Worm (Caenorhabditis elegans) whole organism, young adult: ENCODE measurements around the gene cdh-1.

ENCODE experiments used
- B0035.1 ChIP-seq: sonication (generic microtip); optimal IDR thresholded peaks from 2 replicates; lab custom pipeline; 2016; ENCODE audit warnings: missing genetic modification characterization, mild to moderate bottlenecking, missing compliant biosample characterization, missing genotype, missing genetic modification reagents
- ama-1 ChIP-seq, 3 experiments: fragments of 150-350 bp in 1 of 3; sonication (generic microtip) in 2 of 3; optimal IDR thresholded peaks; 2 replicates each; lab custom pipeline; 2014 to 2018; ENCODE audit warnings: missing biosample characterization in 2 of 3, missing genetic modification characterization in 2 of 3, missing genetic modification reagents in 2 of 3
- aptf-3 ChIP-seq: fragments of 200-800 bp; sonication (Bioruptor generic); IDR thresholded peaks from 2 replicates; pipeline ENCODE4 v1.3.6; 2022; ENCODE audit warnings: missing genetic modification characterization, missing compliant biosample characterization
- bed-2 ChIP-seq: fragments of 200-800 bp; sonication (Bioruptor generic); IDR thresholded peaks from 2 replicates; pipeline ENCODE4 v1.3.6; 2022; ENCODE audit warnings: missing genetic modification reagents, missing genetic modification characterization, missing compliant biosample characterization
- ceh-79 ChIP-seq: sonication (generic microtip); optimal IDR thresholded peaks from 2 replicates; lab custom pipeline; 2017; ENCODE audit warnings: mild to moderate bottlenecking, missing genetic modification characterization, missing compliant biosample characterization
- egl-18 ChIP-seq: fragments of 200-800 bp; sonication (Bioruptor generic); IDR thresholded peaks from 2 replicates; pipeline ENCODE4 v1.3.6; 2022; ENCODE audit warnings: missing genetic modification reagents, missing genetic modification characterization, missing compliant biosample characterization
- hlh-12 ChIP-seq: sonication (generic microtip); optimal IDR thresholded peaks from 2 replicates; lab custom pipeline; 2016; ENCODE audit warnings: missing genetic modification characterization, missing compliant biosample characterization
- lin-35 ChIP-seq, 3 experiments: fragments of 150-350 bp in 2 of 3; sonication (generic microtip) in 1 of 3; optimal IDR thresholded peaks; 2 replicates each; lab custom pipeline; 2014 to 2018; ENCODE audit warnings: missing biosample characterization in 3 of 3, missing genetic modification characterization in 3 of 3, missing genetic modification reagents in 3 of 3
- pha-4 ChIP-seq: fragments of 150-350 bp; sonication (generic microtip); optimal IDR thresholded peaks from 2 replicates; lab custom pipeline; 2014; ENCODE audit warnings: missing biosample characterization, missing genetic modification reagents, missing genetic modification characterization
- snpc-4 ChIP-seq, 5 experiments: fragments of 150-350 bp in 1 of 5; sonication (generic microtip) in 4 of 5; optimal IDR thresholded peaks; 2 replicates each; lab custom pipeline; 2014 to 2018; ENCODE audit warnings: missing genetic modification characterization in 5 of 5, missing biosample characterization in 3 of 5, antibody characterized with exemption in 2 of 5, mild to moderate bottlenecking in 2 of 5, missing compliant biosample characterization in 2 of 5, missing genotype in 2 of 5, moderate library complexity in 2 of 5, missing genetic modification reagents in 1 of 5
- ztf-26 ChIP-seq: sonication (generic microtip); optimal IDR thresholded peaks from 2 replicates; lab custom pipeline; 2017; ENCODE audit warnings: missing genetic modification characterization, missing compliant biosample characterization

ce11 chrIII:2869033-2869432 lies 41.7 kb upstream of the cdh-1 start:
- no peak for TF ChIP-seq ama-1 (optimal IDR thresholded peaks at IDR 0.05; lab: Kevin White, UChicago)
- TF ChIP-seq ama-1 (GFP tag; optimal IDR thresholded peaks at IDR 0.05; lab: Kevin White, UChicago) = no peak
- TF ChIP-seq bed-2 (GFP tag; lab: Robert Waterston, UW) = no peak
- TF ChIP-seq ceh-79 = no peak
- TF ChIP-seq pha-4 (tag; lab: Kevin White, UChicago) = no peak
- TF ChIP-seq ztf-26 = no peak
- no peak for TF ChIP-seq aptf-3 (GFP tag; lab: Robert Waterston, UW)
- TF ChIP-seq lin-35 (GFP tag; optimal IDR thresholded peaks at IDR 0.05; lab: Kevin White, UChicago) = no peak
- no peak for TF ChIP-seq hlh-12 (tag; lab: Kevin White, UChicago)
- TF ChIP-seq snpc-4 (GFP tag; optimal IDR thresholded peaks at IDR 0.05; lab: Kevin White, UChicago) = no peak
- no peak for TF ChIP-seq snpc-4 (tag; optimal IDR thresholded peaks at IDR 0.05; lab: Kevin White, UChicago)
- TF ChIP-seq egl-18 (GFP tag; lab: Robert Waterston, UW) = no peak
- TF ChIP-seq B0035.1 = no peak
